Worm (Caenorhabditis elegans) whole organism, late embryonic: ENCODE data around the gene T22C8.1.

Experiments
- C08G9.2 ChIP-seq: sonication (generic microtip); optimal IDR thresholded peaks from 2 replicates; lab custom pipeline; 2016; ENCODE audit warnings: mild to moderate bottlenecking, missing genetic modification characterization, moderate library complexity, missing compliant biosample characterization
- C38D4.7 ChIP-seq: fragments of 200-800 bp; sonication (Bioruptor generic); optimal IDR thresholded peaks from 2 replicates; lab custom pipeline; 2018; ENCODE audit warnings: mild to moderate bottlenecking, missing genetic modification characterization, moderate library complexity, missing compliant biosample characterization
- F13H6.1 ChIP-seq: sonication (generic microtip); optimal IDR thresholded peaks from 2 replicates; lab custom pipeline; 2016; ENCODE audit warnings: missing genetic modification characterization, missing compliant biosample characterization
- T23F11.4 ChIP-seq: fragments of 200-800 bp; sonication (Bioruptor generic); optimal IDR thresholded peaks from 2 replicates; lab custom pipeline; 2018; ENCODE audit warnings: mild to moderate bottlenecking, missing genetic modification characterization, missing compliant biosample characterization
- ama-1 ChIP-seq: fragments of 150-350 bp; optimal IDR thresholded peaks from 2 replicates; lab custom pipeline; 2014
- ceh-19 ChIP-seq: fragments of 200-800 bp; sonication (Bioruptor generic); optimal IDR thresholded peaks from 2 replicates; lab custom pipeline; 2018; ENCODE audit warnings: mild to moderate bottlenecking, missing genetic modification characterization, missing compliant biosample characterization
- ceh-2 ChIP-seq: sonication (generic microtip); optimal IDR thresholded peaks from 2 replicates; lab custom pipeline; 2016; ENCODE audit warnings: missing genotype, missing genetic modification characterization, missing compliant biosample characterization
- ceh-24 ChIP-seq: sonication (generic microtip); optimal IDR thresholded peaks from 2 replicates; lab custom pipeline; 2016; ENCODE audit warnings: mild to moderate bottlenecking, missing genetic modification characterization, missing compliant biosample characterization
- ceh-31 ChIP-seq: sonication (generic microtip); optimal IDR thresholded peaks from 2 replicates; lab custom pipeline; 2016; ENCODE audit warnings: missing genetic modification characterization, missing compliant biosample characterization
- ceh-48 ChIP-seq: sonication (generic microtip); optimal IDR thresholded peaks from 2 replicates; lab custom pipeline; 2016; ENCODE audit warnings: missing genetic modification characterization, inconsistent platforms, missing compliant biosample characterization
- ceh-6 ChIP-seq: fragments of 200-800 bp; sonication (Bioruptor generic); optimal IDR thresholded peaks from 2 replicates; lab custom pipeline; 2018; ENCODE audit warnings: mild to moderate bottlenecking, missing genetic modification characterization, missing compliant biosample characterization
- che-1 ChIP-seq: sonication (generic microtip); optimal IDR thresholded peaks from 2 replicates; lab custom pipeline; 2016; ENCODE audit warnings: mild to moderate bottlenecking, missing genetic modification characterization, missing compliant biosample characterization
- dve-1 ChIP-seq: sonication (generic microtip); optimal IDR thresholded peaks from 2 replicates; lab custom pipeline; 2017; ENCODE audit warnings: antibody characterized with exemption, mild to moderate bottlenecking, missing genetic modification characterization, missing compliant biosample characterization
- elt-2 ChIP-seq: sonication (generic microtip); optimal IDR thresholded peaks from 2 replicates; lab custom pipeline; 2016; ENCODE audit warnings: missing genetic modification reagents, missing genetic modification characterization, missing compliant biosample characterization
- elt-4 ChIP-seq: sonication (generic microtip); optimal IDR thresholded peaks from 2 replicates; lab custom pipeline; 2016; ENCODE audit warnings: missing genetic modification characterization, missing compliant biosample characterization
- ets-4 ChIP-seq: sonication (generic microtip); optimal IDR thresholded peaks from 2 replicates; lab custom pipeline; 2016; ENCODE audit warnings: missing genetic modification characterization, missing compliant biosample characterization
- fkh-10 ChIP-seq: fragments of 150-350 bp; optimal IDR thresholded peaks from 2 replicates; lab custom pipeline; 2014; ENCODE audit warnings: missing biosample characterization, missing genetic modification reagents, missing genetic modification characterization
- hlh-13 ChIP-seq: fragments of 200-800 bp; sonication (Bioruptor generic); optimal IDR thresholded peaks from 2 replicates; lab custom pipeline; 2018; ENCODE audit warnings: mild to moderate bottlenecking, missing genetic modification characterization, missing compliant biosample characterization
- hlh-30 ChIP-seq: sonication (generic microtip); optimal IDR thresholded peaks from 2 replicates; lab custom pipeline; 2017; ENCODE audit warnings: antibody characterized with exemption, missing genetic modification characterization, missing compliant biosample characterization; ENCODE audit not compliant: insufficient read depth
- hlh-6 ChIP-seq: sonication (generic microtip); optimal IDR thresholded peaks from 2 replicates; lab custom pipeline; 2016; ENCODE audit warnings: missing genotype, missing genetic modification characterization, missing compliant biosample characterization
- hlh-8 ChIP-seq: sonication (generic microtip); optimal IDR thresholded peaks from 2 replicates; lab custom pipeline; 2016; ENCODE audit warnings: missing genotype, missing genetic modification characterization, missing compliant biosample characterization
- lim-6 ChIP-seq: sonication (generic microtip); optimal IDR thresholded peaks from 2 replicates; lab custom pipeline; 2016; ENCODE audit warnings: missing genetic modification characterization, missing compliant biosample characterization
- lin-11 ChIP-seq: fragments of 200-800 bp; sonication (Bioruptor generic); optimal IDR thresholded peaks from 2 replicates; lab custom pipeline; 2018; ENCODE audit warnings: mild to moderate bottlenecking, missing genetic modification characterization, missing compliant biosample characterization
- nfya-1 ChIP-seq: sonication (generic microtip); optimal IDR thresholded peaks from 2 replicates; lab custom pipeline; 2017; ENCODE audit warnings: missing genetic modification characterization, mild to moderate bottlenecking, missing compliant biosample characterization, antibody characterized with exemption, moderate library complexity
- npax-4 ChIP-seq: sonication (generic microtip); optimal IDR thresholded peaks from 2 replicates; lab custom pipeline; 2016; ENCODE audit warnings: missing genetic modification characterization, missing compliant biosample characterization
- pat-9 ChIP-seq: fragments of 200-800 bp; sonication (Bioruptor generic); optimal IDR thresholded peaks from 2 replicates; lab custom pipeline; 2018; ENCODE audit warnings: mild to moderate bottlenecking, missing genetic modification characterization, moderate library complexity, missing compliant biosample characterization
- pax-1 ChIP-seq: fragments of 150-350 bp; optimal IDR thresholded peaks from 2 replicates; lab custom pipeline; 2014; ENCODE audit warnings: missing biosample characterization, missing genetic modification characterization
- pqm-1 ChIP-seq: sonication (generic microtip); optimal IDR thresholded peaks from 2 replicates; lab custom pipeline; 2016; ENCODE audit warnings: missing genetic modification characterization, missing compliant biosample characterization
- ref-2 ChIP-seq: sonication (generic microtip); optimal IDR thresholded peaks from 2 replicates; lab custom pipeline; 2016; ENCODE audit warnings: missing genetic modification characterization, missing compliant biosample characterization
- rnt-1 ChIP-seq: sonication (generic microtip); optimal IDR thresholded peaks from 2 replicates; lab custom pipeline; 2016; ENCODE audit warnings: missing genetic modification characterization, missing compliant biosample characterization
- syd-9 ChIP-seq: sonication (generic microtip); optimal IDR thresholded peaks from 2 replicates; lab custom pipeline; 2016; ENCODE audit warnings: mild to moderate bottlenecking, missing genetic modification characterization, moderate library complexity, missing compliant biosample characterization
- unc-3 ChIP-seq, 2 experiments: fragments of 200-800 bp in 1 of 2; sonication (Bioruptor generic) in 1 of 2; sonication (generic microtip) in 1 of 2; conservative IDR thresholded peaks in 1 of 2; optimal IDR thresholded peaks in 1 of 2; 2 replicates each; pipeline versions ENCODE4 v1.3.6 to Lab custom; 2016 to 2022; ENCODE audit warnings: missing compliant biosample characterization in 2 of 2, missing genetic modification characterization in 2 of 2, missing genetic modification reagents in 1 of 2
- unc-42 ChIP-seq: sonication (generic microtip); optimal IDR thresholded peaks from 2 replicates; lab custom pipeline; 2016; ENCODE audit warnings: missing genotype, missing genetic modification characterization, missing compliant biosample characterization
- unc-55 ChIP-seq: sonication (generic microtip); optimal IDR thresholded peaks from 2 replicates; lab custom pipeline; 2017; ENCODE audit warnings: missing biosample characterization, missing genetic modification reagents, missing genetic modification characterization
- unc-86 ChIP-seq: sonication (generic microtip); optimal IDR thresholded peaks from 2 replicates; lab custom pipeline; 2016; ENCODE audit warnings: missing genetic modification characterization, missing compliant biosample characterization
- zip-5 ChIP-seq: sonication (generic microtip); optimal IDR thresholded peaks from 2 replicates; lab custom pipeline; 2016; ENCODE audit warnings: missing genetic modification characterization, missing compliant biosample characterization

The T22C8.1 gene

ce11 chrII:8590684-8591083 is 21.9 kb upstream of the T22C8.1 start, which contains the start of gene aptf-4:
Gene aptf-4, plus strand, starts transcription at chrII:8590984.
- TF ChIP-seq dve-1 (tag; lab: Kevin White, UChicago) (no peak), fkh-10 (GFP tag; lab: Kevin White, UChicago) (no peak), lin-11 (no peak), ets-4 (tag; lab: Kevin White, UChicago) (no peak), npax-4 (tag; lab: Kevin White, UChicago) (no peak)

ce11 chrII:8593840-8594625 is 18.5 kb upstream of the T22C8.1 start, which contains the start of gene aptf-3:
Gene aptf-3, plus strand, starts transcription at chrII:8594190.
- TF ChIP-seq che-1 (tag; lab: Kevin White, UChicago) (no peak), ceh-2 (tag; lab: Kevin White, UChicago) (no peak), ceh-19 (no peak), unc-42 (no peak)

- TF ChIP-seq C38D4.7 (GFP tag; lab: Kevin White, UChicago) (no peak), rnt-1 (tag; lab: Kevin White, UChicago) (no peak), pax-1 (tag; lab: Kevin White, UChicago) (no peak)
- TF ChIP-seq, all 69 proteins: peak for 0
Measured at ce11 chrII:8599214-8599613, 13.4 kb upstream of the T22C8.1 start, which contains the start of gene F28C6.5. Gene F28C6.5, plus strand, starts transcription at chrII:8599514.

DNA sequence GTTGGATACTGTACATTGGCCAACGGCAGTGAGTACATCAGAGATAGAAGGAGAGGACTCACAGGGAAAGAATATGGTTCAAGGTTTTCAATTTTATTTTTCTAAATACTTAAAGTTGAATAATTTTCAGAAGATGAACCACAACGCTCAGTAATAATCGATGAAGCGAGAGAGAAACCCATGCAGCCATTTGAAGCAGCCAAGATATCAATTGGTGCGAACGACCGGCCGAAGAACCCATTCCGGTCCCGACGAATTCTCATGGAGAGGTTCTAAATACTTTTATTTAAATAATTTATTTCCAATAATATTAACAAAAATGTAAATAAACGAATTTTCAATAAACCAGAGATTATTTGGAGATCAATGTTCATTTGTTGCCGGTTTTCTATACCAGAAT is 12.4 kb upstream of the T22C8.1 start, which contains the start of gene pigg-1:
TSS of gene pigg-1 (minus strand) at position 101 of the 400 bp plus-strand sequence.
- TF ChIP-seq lim-6 (tag; lab: Kevin White, UChicago) (no peak), ref-2 (no peak), ama-1 (no peak), hlh-6 (no peak), che-1 (tag; lab: Kevin White, UChicago) (no peak), pat-9 (tag; lab: Kevin White, UChicago) (no peak), pax-1 (tag; lab: Kevin White, UChicago) (no peak), unc-86 (tag; lab: Kevin White, UChicago) (no peak), hlh-13 (GFP tag; lab: Kevin White, UChicago) (no peak), hlh-30 (tag; lab: Kevin White, UChicago) (no peak), syd-9 (no peak), ceh-19 (no peak), T23F11.4 (GFP tag; lab: Kevin White, UChicago) (no peak), zip-5 (tag; lab: Kevin White, UChicago) (no peak), unc-55 (no peak)

DNA sequence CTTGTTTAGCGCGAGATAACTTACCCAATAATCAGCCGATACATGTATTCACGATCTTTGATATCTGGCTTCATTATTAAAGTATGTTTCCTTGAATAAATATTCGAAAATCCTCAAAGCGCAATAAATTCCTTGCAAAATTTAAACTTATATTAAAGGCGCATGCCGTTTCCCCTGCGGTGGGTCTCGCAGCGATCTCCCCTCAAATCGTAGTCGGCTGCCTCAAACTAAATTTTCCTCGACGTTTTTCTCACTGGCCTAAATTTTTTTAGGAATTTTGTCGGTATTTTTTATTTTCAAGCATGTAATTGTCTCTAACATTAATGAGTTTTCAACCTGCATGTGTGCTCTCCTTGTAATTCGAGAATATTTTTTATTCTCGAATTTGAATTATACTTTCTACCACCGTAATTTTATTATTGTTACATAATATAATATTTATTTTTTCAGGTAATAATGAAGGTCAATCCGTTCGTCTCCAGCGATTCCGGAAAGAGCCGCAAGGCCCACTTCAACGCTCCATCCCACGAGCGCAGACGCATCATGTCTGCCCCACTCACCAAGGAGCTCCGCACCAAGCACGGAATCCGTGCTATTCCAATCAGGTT is 10.1 kb upstream of the T22C8.1 start, which contains the start of the genes cpf-1 and rpl-26:
TSS of gene cpf-1 (minus strand) at position 104 of the 608 bp plus-strand sequence.
TSS of gene rpl-26 (plus strand) at position 449 of the 608 bp plus-strand sequence.
- TF ChIP-seq nfya-1 (tag; lab: Kevin White, UChicago), result peak; percentile 36
- no peak for TF ChIP-seq lim-6 (tag; lab: Kevin White, UChicago)
- TF ChIP-seq ceh-31 (tag; lab: Kevin White, UChicago), result peak; percentile 9
- peak; percentile 40 for TF ChIP-seq unc-42

DNA sequence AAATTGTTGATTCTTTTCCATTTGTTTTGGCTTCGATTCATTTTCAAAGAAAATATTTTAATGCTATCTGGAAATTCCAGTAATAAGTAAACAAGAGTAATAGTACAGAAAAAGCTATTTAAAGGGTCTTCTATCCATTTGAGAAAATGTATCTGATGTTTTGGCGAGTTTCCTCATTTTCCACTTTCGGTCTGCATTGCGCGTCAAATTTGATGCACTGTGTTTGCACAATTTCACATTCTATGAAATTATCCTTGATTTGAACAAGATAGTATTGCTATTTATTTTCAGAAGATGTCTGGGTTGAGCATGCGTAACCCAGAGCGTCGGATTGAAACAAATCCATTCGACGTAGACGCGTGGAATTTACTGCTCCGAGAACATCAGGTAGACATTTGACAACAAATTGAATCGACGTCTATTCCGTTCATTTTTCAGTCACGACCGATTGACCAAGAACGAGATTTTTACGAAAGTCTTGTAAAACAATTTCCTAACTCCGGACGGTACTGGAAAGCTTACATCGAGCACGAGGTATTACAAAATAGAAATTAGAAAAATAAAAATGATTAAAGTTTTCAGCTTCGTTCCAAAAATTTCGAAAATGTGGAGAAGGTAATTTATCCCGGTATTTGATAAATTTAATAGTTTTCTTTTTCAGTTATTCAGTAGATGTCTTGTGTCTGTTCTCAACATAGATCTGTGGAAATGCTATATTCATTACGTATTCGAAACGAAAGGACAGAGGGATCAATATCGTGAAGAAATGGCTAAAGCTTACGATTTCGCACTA is 8.8 kb upstream of the T22C8.1 start, which contains the start of gene suf-1:
TSS of gene suf-1 (plus strand) at position 280 of the 793 bp plus-strand sequence.
- TF ChIP-seq unc-42 (peak; percentile 48), ceh-19 (no peak), ceh-6 (GFP tag; lab: Kevin White, UChicago) (no peak), nfya-1 (tag; lab: Kevin White, UChicago) (peak; percentile 31), rnt-1 (tag; lab: Kevin White, UChicago) (no peak), hlh-8 (tag; lab: Kevin White, UChicago) (no peak), ama-1 (peak; percentile 65), elt-2 (no peak), F13H6.1 (tag; lab: Kevin White, UChicago) (no peak), pqm-1 (tag; lab: Kevin White, UChicago) (no peak), ceh-2 (tag; lab: Kevin White, UChicago) (no peak), unc-3 (GFP tag; conservative IDR thresholded peaks at IDR 0.05; lab: Robert Waterston, UW) (no peak), unc-3 (tag; optimal IDR thresholded peaks at IDR 0.05; lab: Kevin White, UChicago) (no peak), elt-4 (tag; lab: Kevin White, UChicago) (no peak), ceh-48 (tag; lab: Kevin White, UChicago) (no peak), dve-1 (tag; lab: Kevin White, UChicago) (no peak), ceh-24 (no peak), C08G9.2 (tag; lab: Kevin White, UChicago) (no peak)
